Worm (Caenorhabditis elegans): ENCODE data around the gene clc-3.

DNA sequence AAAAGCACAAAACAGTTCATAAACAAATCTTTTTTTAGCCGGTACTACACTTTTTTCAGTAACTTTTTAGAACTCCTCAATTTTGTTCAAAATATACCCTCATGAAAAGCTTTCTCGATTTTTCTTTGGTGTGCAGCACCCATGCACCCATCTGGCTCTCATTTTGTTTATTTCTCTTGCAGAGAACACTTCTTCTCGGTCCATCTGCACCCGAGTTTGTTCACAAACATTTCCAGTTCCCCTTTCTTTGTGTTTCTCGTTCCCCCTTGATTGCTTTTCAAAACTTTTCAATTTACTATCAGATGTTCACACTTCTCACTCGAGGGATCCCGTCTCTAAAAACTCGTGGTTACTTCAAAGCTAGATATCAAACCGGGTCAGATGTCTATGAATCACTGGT is 19.0 kb upstream of the clc-3 start, which contains the start of gene slcf-2:
- no peak for TF ChIP-seq nhr-12 (tag; optimal IDR thresholded peaks at IDR 0.05)
- no peak for TF ChIP-seq mab-5 (tag; optimal IDR thresholded peaks at IDR 0.05)
- TF ChIP-seq lin-13 (GFP tag; optimal IDR thresholded peaks at IDR 0.05), result no peak
- no peak for TF ChIP-seq nhr-11 (tag; optimal IDR thresholded peaks at IDR 0.05)
- no peak for TF ChIP-seq lsy-2 (tag; optimal IDR thresholded peaks at IDR 0.05)
- no peak for TF ChIP-seq aly-2 (tag; optimal IDR thresholded peaks at IDR 0.05)
- TF ChIP-seq alr-1 (tag; optimal IDR thresholded peaks at IDR 0.05), result no peak
- no peak for TF ChIP-seq elt-3 (tag; optimal IDR thresholded peaks at IDR 0.05)
- no peak for TF ChIP-seq snpc-4 (tag; optimal IDR thresholded peaks at IDR 0.05)
- TF ChIP-seq unc-62 (GFP tag; optimal IDR thresholded peaks at IDR 0.05), result no peak
- no peak for TF ChIP-seq unc-39 (tag; optimal IDR thresholded peaks at IDR 0.05)
